Worm (Caenorhabditis elegans) whole organism, mixed stage, embryonic: ENCODE measurements around the gene clec-238.

Source experiments
- M03D4.4 ChIP-seq: sonication (generic microtip); optimal IDR thresholded peaks from 2 replicates; lab custom pipeline; 2017; ENCODE audit warnings: mild to moderate bottlenecking, missing genetic modification characterization, missing compliant biosample characterization
- bed-3 ChIP-seq: fragments of 200-800 bp; sonication (Bioruptor generic); optimal IDR thresholded peaks from 3 replicates; lab custom pipeline; 2018; ENCODE audit warnings: mild to moderate bottlenecking, missing genetic modification characterization, moderate library complexity, missing compliant biosample characterization
- blmp-1 ChIP-seq: fragments of 150-350 bp; optimal IDR thresholded peaks from 2 replicates; lab custom pipeline; 2014; ENCODE audit warnings: missing biosample characterization, missing genetic modification characterization
- ceh-39 ChIP-seq: fragments of 150-350 bp; optimal IDR thresholded peaks from 2 replicates; lab custom pipeline; 2014; ENCODE audit warnings: missing biosample characterization, missing genetic modification characterization
- ceh-43 ChIP-seq: fragments of 200-800 bp; sonication (Bioruptor generic); optimal IDR thresholded peaks from 2 replicates; lab custom pipeline; 2018; ENCODE audit warnings: mild to moderate bottlenecking, missing genetic modification characterization, moderate library complexity, missing compliant biosample characterization
- ceh-83 ChIP-seq: fragments of 200-800 bp; sonication (Bioruptor generic); optimal IDR thresholded peaks from 2 replicates; lab custom pipeline; 2018; ENCODE audit warnings: mild to moderate bottlenecking, missing genetic modification characterization, missing compliant biosample characterization
- ces-1 ChIP-seq: fragments of 150-350 bp; optimal IDR thresholded peaks from 2 replicates; lab custom pipeline; 2014; ENCODE audit warnings: missing biosample characterization, missing genetic modification reagents, missing genetic modification characterization
- cnd-1 ChIP-seq: fragments of 200-800 bp; sonication (Bioruptor generic); optimal IDR thresholded peaks from 2 replicates; lab custom pipeline; 2018; ENCODE audit warnings: mild to moderate bottlenecking, missing genetic modification characterization, missing compliant biosample characterization
- drap-1 ChIP-seq: fragments of 200-800 bp; sonication (Bioruptor generic); optimal IDR thresholded peaks from 3 replicates; lab custom pipeline; 2018; ENCODE audit warnings: mild to moderate bottlenecking, missing genetic modification characterization, missing compliant biosample characterization
- elt-1 ChIP-seq: sonication (generic microtip); optimal IDR thresholded peaks from 2 replicates; lab custom pipeline; 2017; ENCODE audit warnings: missing genetic modification characterization, mild to moderate bottlenecking, missing compliant biosample characterization, antibody characterized with exemption, moderate library complexity, borderline replicate concordance; ENCODE audit not compliant: insufficient read depth
- flh-1 ChIP-seq: fragments of 200-800 bp; sonication (Bioruptor generic); optimal IDR thresholded peaks from 2 replicates; lab custom pipeline; 2018; ENCODE audit warnings: mild to moderate bottlenecking, missing genetic modification characterization, moderate library complexity, missing compliant biosample characterization
- hlh-1 ChIP-seq: fragments of 150-350 bp; optimal IDR thresholded peaks from 2 replicates; lab custom pipeline; 2014; ENCODE audit warnings: missing biosample characterization, missing genetic modification reagents, missing genetic modification characterization
- lin-32 ChIP-seq: fragments of 200-800 bp; sonication (Bioruptor generic); optimal IDR thresholded peaks from 2 replicates; lab custom pipeline; 2018; ENCODE audit warnings: mild to moderate bottlenecking, missing genetic modification characterization, missing compliant biosample characterization
- lsy-2 ChIP-seq: fragments of 150-350 bp; optimal IDR thresholded peaks from 2 replicates; lab custom pipeline; 2014; ENCODE audit warnings: missing biosample characterization, missing genetic modification characterization
- mab-5 ChIP-seq: fragments of 150-350 bp; optimal IDR thresholded peaks from 2 replicates; lab custom pipeline; 2014; ENCODE audit warnings: missing biosample characterization, missing genetic modification characterization
- mep-1 ChIP-seq: fragments of 150-350 bp; optimal IDR thresholded peaks from 2 replicates; lab custom pipeline; 2017; ENCODE audit warnings: missing biosample characterization, missing genetic modification reagents, missing genetic modification characterization, inconsistent platforms
- mls-2 ChIP-seq: sonication (generic microtip); optimal IDR thresholded peaks from 2 replicates; lab custom pipeline; 2016; ENCODE audit warnings: mild to moderate bottlenecking, missing genetic modification characterization, moderate library complexity, missing compliant biosample characterization
- nhr-12 ChIP-seq: fragments of 150-350 bp; optimal IDR thresholded peaks from 2 replicates; lab custom pipeline; 2014; ENCODE audit warnings: missing biosample characterization, missing genetic modification characterization
- nhr-237 ChIP-seq: fragments of 150-350 bp; optimal IDR thresholded peaks from 2 replicates; lab custom pipeline; 2014; ENCODE audit warnings: missing biosample characterization, missing genetic modification characterization
- nhr-76 ChIP-seq: sonication (generic microtip); optimal IDR thresholded peaks from 2 replicates; lab custom pipeline; 2017; ENCODE audit warnings: missing biosample characterization, missing genetic modification characterization
- pha-4 ChIP-seq: fragments of 150-350 bp; optimal IDR thresholded peaks from 2 replicates; lab custom pipeline; 2018; ENCODE audit warnings: missing biosample characterization, missing genetic modification reagents, missing genetic modification characterization
- sem-2 ChIP-seq: fragments of 200-800 bp; sonication (Bioruptor generic); optimal IDR thresholded peaks from 2 replicates; lab custom pipeline; 2018; ENCODE audit warnings: mild to moderate bottlenecking, missing genetic modification characterization, missing compliant biosample characterization
- snpc-4 ChIP-seq: fragments of 150-350 bp; optimal IDR thresholded peaks from 2 replicates; lab custom pipeline; 2014; ENCODE audit warnings: missing biosample characterization, missing genetic modification characterization
- sptf-1 ChIP-seq: sonication (generic microtip); optimal IDR thresholded peaks from 2 replicates; lab custom pipeline; 2017; ENCODE audit warnings: mild to moderate bottlenecking, missing genetic modification characterization, moderate library complexity, missing compliant biosample characterization
- tbx-8 ChIP-seq: fragments of 200-800 bp; sonication (Bioruptor generic); optimal IDR thresholded peaks from 2 replicates; lab custom pipeline; 2018; ENCODE audit warnings: mild to moderate bottlenecking, missing genetic modification characterization, moderate library complexity, missing compliant biosample characterization
- unc-120 ChIP-seq: sonication (generic microtip); optimal IDR thresholded peaks from 2 replicates; lab custom pipeline; 2017; ENCODE audit warnings: missing genetic modification characterization, missing compliant biosample characterization; ENCODE audit not compliant: poor library complexity, severe bottlenecking
- unc-39 ChIP-seq: fragments of 150-350 bp; optimal IDR thresholded peaks from 2 replicates; lab custom pipeline; 2014; ENCODE audit warnings: missing biosample characterization, missing genetic modification characterization
- unc-62 ChIP-seq: fragments of 150-350 bp; optimal IDR thresholded peaks from 2 replicates; lab custom pipeline; 2014; ENCODE audit warnings: missing biosample characterization, missing genetic modification reagents, missing genetic modification characterization
- zip-8 ChIP-seq: fragments of 150-350 bp; optimal IDR thresholded peaks from 2 replicates; lab custom pipeline; 2014; ENCODE audit warnings: missing biosample characterization, missing genetic modification characterization
- ztf-11 ChIP-seq: fragments of 150-350 bp; optimal IDR thresholded peaks from 2 replicates; lab custom pipeline; 2014; ENCODE audit warnings: missing biosample characterization, missing genetic modification characterization

clec-238 gene

DNA sequence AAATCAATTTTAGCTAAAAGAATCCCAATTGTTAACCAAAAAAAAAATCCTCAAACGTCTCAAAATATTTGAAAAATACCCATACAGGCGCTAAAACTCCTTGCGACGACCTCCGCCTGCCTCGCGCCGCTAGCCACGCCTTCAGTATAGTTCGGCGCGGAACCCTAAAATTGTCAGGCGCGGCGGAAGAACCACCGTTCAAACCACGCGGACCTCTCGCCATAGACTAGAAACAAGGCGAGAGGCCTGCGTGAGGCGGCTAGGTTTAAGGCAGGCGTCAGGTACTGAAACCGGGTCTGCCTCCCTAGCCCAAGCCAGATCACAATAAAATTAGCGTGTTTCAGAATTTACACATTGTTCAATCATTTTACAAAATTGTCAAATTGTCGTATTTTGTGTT is 40.8 kb downstream of the clec-238 start:
- TF ChIP-seq nhr-76 (no peak), zip-8 (tag; lab: Kevin White, UChicago) (no peak), ceh-39 (tag; lab: Kevin White, UChicago) (no peak), bed-3 (GFP tag; lab: Kevin White, UChicago) (no peak), ceh-43 (GFP tag; lab: Kevin White, UChicago) (no peak), ztf-11 (tag; lab: Kevin White, UChicago) (no peak), hlh-1 (no peak), unc-62 (GFP tag; lab: Kevin White, UChicago) (no peak)

DNA sequence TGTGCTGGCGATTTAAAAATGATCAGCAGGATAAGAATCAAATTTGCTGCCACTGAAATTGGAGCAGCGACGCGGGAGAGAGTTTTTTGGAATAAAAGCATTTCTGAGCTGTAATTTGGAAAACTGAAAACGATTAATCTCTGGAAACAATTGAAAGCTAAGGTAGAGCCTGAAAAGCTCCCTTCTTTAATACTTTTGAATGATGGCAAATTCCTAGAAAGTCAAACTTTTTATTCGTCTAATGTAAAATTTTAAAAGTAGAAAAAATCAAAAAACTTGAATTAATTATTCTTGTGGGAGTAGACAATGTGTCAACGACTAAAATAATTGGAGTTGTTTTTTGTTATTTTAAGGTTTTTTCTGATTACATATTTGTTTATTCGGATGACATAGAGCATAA is 48.6 kb downstream of the clec-238 start, which contains the start of gene str-217:
str-217 (minus strand) TSS at position 101 of the 400 bp plus-strand sequence.
- TF ChIP-seq ces-1 (GFP tag; lab: Kevin White, UChicago) (no peak), unc-62 (GFP tag; lab: Kevin White, UChicago) (no peak), zip-8 (tag; lab: Kevin White, UChicago) (no peak), sptf-1 (no peak), nhr-12 (tag; lab: Kevin White, UChicago) (no peak), mls-2 (tag; lab: Kevin White, UChicago) (no peak)
- TF ChIP-seq, all 35 proteins: peak for 0

- TF ChIP-seq mep-1 (tag; lab: Kevin White, UChicago) (no peak), elt-1 (tag; lab: Kevin White, UChicago) (no peak), ceh-43 (GFP tag; lab: Kevin White, UChicago) (no peak), unc-120 (tag; lab: Kevin White, UChicago) (no peak), snpc-4 (no peak), nhr-237 (no peak), lin-32 (GFP tag; lab: Kevin White, UChicago) (no peak), lsy-2 (tag; lab: Kevin White, UChicago) (no peak), sem-2 (GFP tag; lab: Kevin White, UChicago) (no peak), cnd-1 (no peak), unc-62 (GFP tag; lab: Kevin White, UChicago) (no peak), flh-1 (GFP tag; lab: Kevin White, UChicago) (no peak), drap-1 (GFP tag; lab: Kevin White, UChicago) (no peak), blmp-1 (tag; lab: Kevin White, UChicago) (no peak)
Measured at ce11 chrV:17000635-17001034, 49.0 kb downstream of the clec-238 start.

DNA sequence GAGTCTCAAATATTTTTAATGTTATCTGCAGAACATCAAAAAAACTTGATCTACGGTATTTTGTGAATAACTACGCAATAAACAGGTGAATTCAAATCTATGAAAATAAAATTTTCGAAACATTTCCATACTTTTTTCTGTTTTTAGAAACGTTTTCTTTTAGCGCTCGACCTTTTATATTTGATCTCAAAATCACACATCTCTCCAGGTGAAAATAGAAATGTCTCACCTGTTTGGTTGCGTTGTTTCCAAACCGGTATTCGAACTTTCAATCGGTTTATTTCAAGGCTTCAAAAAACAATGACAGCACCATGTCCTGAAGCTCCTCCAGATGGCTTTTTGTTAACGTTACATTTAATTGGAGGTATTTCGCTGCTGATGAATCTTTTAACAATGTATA is 49.6 kb downstream of the clec-238 start, which contains the start of gene sri-9:
sri-9 (plus strand) TSS at position 301 of the 400 bp plus-strand sequence.
- no peak for TF ChIP-seq ceh-83
- no peak for TF ChIP-seq ztf-11 (tag; lab: Kevin White, UChicago)
- no peak for TF ChIP-seq M03D4.4
- TF ChIP-seq unc-62 (GFP tag; lab: Kevin White, UChicago), result no peak
- no peak for TF ChIP-seq nhr-237
- no peak for TF ChIP-seq lsy-2 (tag; lab: Kevin White, UChicago)
- no peak for TF ChIP-seq lin-32 (GFP tag; lab: Kevin White, UChicago)
- no peak for TF ChIP-seq unc-120 (tag; lab: Kevin White, UChicago)
- no peak for TF ChIP-seq drap-1 (GFP tag; lab: Kevin White, UChicago)
- no peak for TF ChIP-seq bed-3 (GFP tag; lab: Kevin White, UChicago)
- no peak for TF ChIP-seq ceh-43 (GFP tag; lab: Kevin White, UChicago)
- no peak for TF ChIP-seq mls-2 (tag; lab: Kevin White, UChicago)
- TF ChIP-seq unc-39 (tag; lab: Kevin White, UChicago), result no peak
- no peak for TF ChIP-seq mab-5 (tag; lab: Kevin White, UChicago)
- TF ChIP-seq mep-1 (tag; lab: Kevin White, UChicago), result no peak
- no peak for TF ChIP-seq ces-1 (GFP tag; lab: Kevin White, UChicago)
- TF ChIP-seq pha-4 (tag; lab: Kevin White, UChicago), result no peak
- TF ChIP-seq tbx-8 (GFP tag; lab: Kevin White, UChicago), result no peak
- no peak for TF ChIP-seq ceh-39 (tag; lab: Kevin White, UChicago)
- no peak for TF ChIP-seq cnd-1
